Worm (Caenorhabditis elegans) whole organism, mixed stage, embryonic: Measurements from ENCODE around the gene snt-1.

ENCODE experiments used
- M03D4.4 ChIP-seq: sonication (generic microtip); optimal IDR thresholded peaks from 2 replicates; lab custom pipeline; 2017; ENCODE audit warnings: mild to moderate bottlenecking, missing genetic modification characterization, missing compliant biosample characterization
- blmp-1 ChIP-seq: fragments of 150-350 bp; optimal IDR thresholded peaks from 2 replicates; lab custom pipeline; 2014; ENCODE audit warnings: missing biosample characterization, missing genetic modification characterization
- ceh-39 ChIP-seq: fragments of 150-350 bp; optimal IDR thresholded peaks from 2 replicates; lab custom pipeline; 2014; ENCODE audit warnings: missing biosample characterization, missing genetic modification characterization
- ceh-43 ChIP-seq: fragments of 200-800 bp; sonication (Bioruptor generic); optimal IDR thresholded peaks from 2 replicates; lab custom pipeline; 2018; ENCODE audit warnings: mild to moderate bottlenecking, missing genetic modification characterization, moderate library complexity, missing compliant biosample characterization
- ceh-83 ChIP-seq: fragments of 200-800 bp; sonication (Bioruptor generic); optimal IDR thresholded peaks from 2 replicates; lab custom pipeline; 2018; ENCODE audit warnings: mild to moderate bottlenecking, missing genetic modification characterization, missing compliant biosample characterization
- ces-1 ChIP-seq: fragments of 150-350 bp; optimal IDR thresholded peaks from 2 replicates; lab custom pipeline; 2014; ENCODE audit warnings: missing biosample characterization, missing genetic modification reagents, missing genetic modification characterization
- cnd-1 ChIP-seq: fragments of 200-800 bp; sonication (Bioruptor generic); optimal IDR thresholded peaks from 2 replicates; lab custom pipeline; 2018; ENCODE audit warnings: mild to moderate bottlenecking, missing genetic modification characterization, missing compliant biosample characterization
- drap-1 ChIP-seq: fragments of 200-800 bp; sonication (Bioruptor generic); optimal IDR thresholded peaks from 3 replicates; lab custom pipeline; 2018; ENCODE audit warnings: mild to moderate bottlenecking, missing genetic modification characterization, missing compliant biosample characterization
- elt-1 ChIP-seq: sonication (generic microtip); optimal IDR thresholded peaks from 2 replicates; lab custom pipeline; 2017; ENCODE audit warnings: missing genetic modification characterization, mild to moderate bottlenecking, missing compliant biosample characterization, antibody characterized with exemption, moderate library complexity, borderline replicate concordance; ENCODE audit not compliant: insufficient read depth
- elt-3 ChIP-seq: fragments of 150-350 bp; optimal IDR thresholded peaks from 2 replicates; lab custom pipeline; 2014; ENCODE audit warnings: missing biosample characterization, missing genetic modification characterization
- hlh-1 ChIP-seq: fragments of 150-350 bp; optimal IDR thresholded peaks from 2 replicates; lab custom pipeline; 2014; ENCODE audit warnings: missing biosample characterization, missing genetic modification reagents, missing genetic modification characterization
- lin-13 ChIP-seq: fragments of 150-350 bp; optimal IDR thresholded peaks from 2 replicates; lab custom pipeline; 2014; ENCODE audit warnings: missing biosample characterization, missing genetic modification characterization
- lin-32 ChIP-seq: fragments of 200-800 bp; sonication (Bioruptor generic); optimal IDR thresholded peaks from 2 replicates; lab custom pipeline; 2018; ENCODE audit warnings: mild to moderate bottlenecking, missing genetic modification characterization, missing compliant biosample characterization
- lsy-2 ChIP-seq: fragments of 150-350 bp; optimal IDR thresholded peaks from 2 replicates; lab custom pipeline; 2014; ENCODE audit warnings: missing biosample characterization, missing genetic modification characterization
- mep-1 ChIP-seq: fragments of 150-350 bp; optimal IDR thresholded peaks from 2 replicates; lab custom pipeline; 2017; ENCODE audit warnings: missing biosample characterization, missing genetic modification reagents, missing genetic modification characterization, inconsistent platforms
- mls-2 ChIP-seq: sonication (generic microtip); optimal IDR thresholded peaks from 2 replicates; lab custom pipeline; 2016; ENCODE audit warnings: mild to moderate bottlenecking, missing genetic modification characterization, moderate library complexity, missing compliant biosample characterization
- nhr-12 ChIP-seq: fragments of 150-350 bp; optimal IDR thresholded peaks from 2 replicates; lab custom pipeline; 2014; ENCODE audit warnings: missing biosample characterization, missing genetic modification characterization
- nhr-2 ChIP-seq: fragments of 150-350 bp; optimal IDR thresholded peaks from 2 replicates; lab custom pipeline; 2014; ENCODE audit warnings: missing biosample characterization, missing genetic modification characterization
- nhr-237 ChIP-seq: fragments of 150-350 bp; optimal IDR thresholded peaks from 2 replicates; lab custom pipeline; 2014; ENCODE audit warnings: missing biosample characterization, missing genetic modification characterization
- nhr-28 ChIP-seq: fragments of 150-350 bp; optimal IDR thresholded peaks from 2 replicates; lab custom pipeline; 2014; ENCODE audit warnings: missing biosample characterization, missing genetic modification characterization
- nhr-76 ChIP-seq: sonication (generic microtip); optimal IDR thresholded peaks from 2 replicates; lab custom pipeline; 2017; ENCODE audit warnings: missing biosample characterization, missing genetic modification characterization
- pha-4 ChIP-seq: fragments of 150-350 bp; optimal IDR thresholded peaks from 2 replicates; lab custom pipeline; 2018; ENCODE audit warnings: missing biosample characterization, missing genetic modification reagents, missing genetic modification characterization
- snpc-4 ChIP-seq: fragments of 150-350 bp; optimal IDR thresholded peaks from 2 replicates; lab custom pipeline; 2014; ENCODE audit warnings: missing biosample characterization, missing genetic modification characterization
- sptf-1 ChIP-seq: sonication (generic microtip); optimal IDR thresholded peaks from 2 replicates; lab custom pipeline; 2017; ENCODE audit warnings: mild to moderate bottlenecking, missing genetic modification characterization, moderate library complexity, missing compliant biosample characterization
- unc-120 ChIP-seq: sonication (generic microtip); optimal IDR thresholded peaks from 2 replicates; lab custom pipeline; 2017; ENCODE audit warnings: missing genetic modification characterization, missing compliant biosample characterization; ENCODE audit not compliant: poor library complexity, severe bottlenecking
- unc-62 ChIP-seq: fragments of 150-350 bp; optimal IDR thresholded peaks from 2 replicates; lab custom pipeline; 2014; ENCODE audit warnings: missing biosample characterization, missing genetic modification reagents, missing genetic modification characterization
- zip-8 ChIP-seq: fragments of 150-350 bp; optimal IDR thresholded peaks from 2 replicates; lab custom pipeline; 2014; ENCODE audit warnings: missing biosample characterization, missing genetic modification characterization
- ztf-11 ChIP-seq: fragments of 150-350 bp; optimal IDR thresholded peaks from 2 replicates; lab custom pipeline; 2014; ENCODE audit warnings: missing biosample characterization, missing genetic modification characterization

Gene snt-1

DNA sequence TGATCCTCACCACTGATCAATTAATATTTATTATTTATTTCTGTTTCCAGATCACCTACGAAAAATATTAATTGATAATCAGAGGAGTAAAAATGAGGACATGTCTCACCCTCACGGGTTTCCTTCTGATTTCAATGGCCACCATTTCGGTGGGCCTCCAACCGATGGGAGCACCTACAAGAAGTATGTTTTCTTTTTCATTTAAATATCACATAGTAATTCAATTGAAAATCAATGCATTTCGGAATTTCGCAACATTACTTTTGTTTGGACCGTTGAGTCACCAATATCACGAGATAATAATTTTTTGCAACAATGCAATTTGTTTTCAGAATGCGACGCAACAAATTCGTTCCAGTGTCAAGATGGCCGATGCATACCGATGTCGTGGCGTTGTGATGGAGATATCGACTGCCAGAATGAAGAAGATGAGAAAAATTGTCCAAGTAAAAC is 27.4 kb upstream of the snt-1 start, which contains the start of gene gldi-2:
TSS of gene gldi-2 (plus strand) at position 51 of the 453 bp plus-strand sequence.
- TF ChIP-seq drap-1 (GFP tag; lab: Kevin White, UChicago) (no peak), nhr-12 (tag; lab: Kevin White, UChicago) (no peak), nhr-237 (tag; lab: Kevin White, UChicago) (no peak), mls-2 (tag; lab: Kevin White, UChicago) (no peak), sptf-1 (tag; lab: Kevin White, UChicago) (no peak), blmp-1 (tag; lab: Kevin White, UChicago) (no peak), nhr-2 (tag; lab: Kevin White, UChicago) (no peak), unc-120 (no peak), unc-62 (GFP tag; lab: Kevin White, UChicago) (no peak), pha-4 (tag; lab: Kevin White, UChicago) (no peak), ceh-39 (tag; lab: Kevin White, UChicago) (no peak), snpc-4 (tag; lab: Kevin White, UChicago) (no peak), mep-1 (tag; lab: Kevin White, UChicago) (no peak), elt-3 (tag; lab: Kevin White, UChicago) (no peak), cnd-1 (tag; lab: Kevin White, UChicago) (no peak), hlh-1 (tag; lab: Kevin White, UChicago) (no peak), M03D4.4 (tag; lab: Kevin White, UChicago) (no peak)

ce11 chrII:6788672-6789298 is 22.0 kb upstream of the snt-1 start, which contains the start of gene T13C2.3:
T13C2.3 (plus strand) TSS chrII:6789248.
- TF ChIP-seq ceh-39 (tag; lab: Kevin White, UChicago) = no peak
- no peak for TF ChIP-seq zip-8
- no peak for TF ChIP-seq nhr-28 (tag; lab: Kevin White, UChicago)
- TF ChIP-seq ceh-43 (GFP tag; lab: Kevin White, UChicago) = no peak
- no peak for TF ChIP-seq drap-1 (GFP tag; lab: Kevin White, UChicago)
- TF ChIP-seq mls-2 (tag; lab: Kevin White, UChicago) = no peak
- no peak for TF ChIP-seq elt-3 (tag; lab: Kevin White, UChicago)
- TF ChIP-seq hlh-1 (tag; lab: Kevin White, UChicago) = peak; percentile 66
- peak; percentile 51 for TF ChIP-seq unc-62 (GFP tag; lab: Kevin White, UChicago)
- TF ChIP-seq ceh-83 (GFP tag; lab: Kevin White, UChicago) = no peak

ce11 chrII:6791891-6792290 is 18.9 kb upstream of the snt-1 start, which contains the start of gene T13C2.2:
T13C2.2 (plus strand) TSS chrII:6792191.
- TF ChIP-seq nhr-28 (tag; lab: Kevin White, UChicago) = no peak
- no peak for TF ChIP-seq lsy-2 (tag; lab: Kevin White, UChicago)
- TF ChIP-seq ztf-11 (tag; lab: Kevin White, UChicago) = no peak
- TF ChIP-seq, all 35 proteins: peak for 0

- TF ChIP-seq drap-1 (GFP tag; lab: Kevin White, UChicago) = no peak
- no peak for TF ChIP-seq zip-8
- TF ChIP-seq lsy-2 (tag; lab: Kevin White, UChicago) = no peak
- no peak for TF ChIP-seq nhr-12 (tag; lab: Kevin White, UChicago)
- no peak for TF ChIP-seq elt-1 (tag; lab: Kevin White, UChicago)
- TF ChIP-seq, all 35 proteins: peak for 0
These were observed 10.6 kb upstream of the snt-1 start, which contains the start of gene F31E8.4 for ce11 chrII:6800104-6800711. F31E8.4 (minus strand) TSS chrII:6800154.

DNA sequence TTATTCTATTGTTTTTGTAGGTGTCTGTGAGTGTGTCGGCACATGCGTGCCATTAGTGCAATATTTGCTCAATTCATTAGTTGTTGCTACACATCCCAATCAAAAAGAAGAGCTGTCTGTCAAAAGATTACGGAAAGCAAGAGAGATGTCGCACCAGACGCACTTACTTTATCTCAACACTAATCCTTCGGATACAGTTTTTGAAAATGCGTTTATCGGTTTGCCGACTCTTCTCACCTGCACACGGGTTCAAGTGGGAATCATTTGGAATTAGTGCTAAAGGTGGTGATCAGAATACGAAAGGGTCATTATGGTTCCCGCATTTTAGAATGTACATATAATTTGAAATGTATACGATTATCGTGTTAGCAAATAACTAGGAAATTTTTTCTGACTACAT is 9.5 kb upstream of the snt-1 start:
- TF ChIP-seq ceh-43 (GFP tag; lab: Kevin White, UChicago) (no peak), nhr-2 (tag; lab: Kevin White, UChicago) (peak; percentile 53), sptf-1 (tag; lab: Kevin White, UChicago) (no peak), zip-8 (no peak), nhr-237 (tag; lab: Kevin White, UChicago) (no peak)

ce11 chrII:6803024-6803423 is 7.7 kb upstream of the snt-1 start, which contains the start of gene tab-1:
tab-1 (plus strand) TSS chrII:6803324.
- TF ChIP-seq nhr-28 (tag; lab: Kevin White, UChicago) = no peak
- no peak for TF ChIP-seq drap-1 (GFP tag; lab: Kevin White, UChicago)
- no peak for TF ChIP-seq unc-62 (GFP tag; lab: Kevin White, UChicago)
- no peak for TF ChIP-seq nhr-12 (tag; lab: Kevin White, UChicago)
- TF ChIP-seq lsy-2 (tag; lab: Kevin White, UChicago) = no peak
- no peak for TF ChIP-seq ces-1 (GFP tag; lab: Kevin White, UChicago)
- no peak for TF ChIP-seq lin-13 (tag; lab: Kevin White, UChicago)
- no peak for TF ChIP-seq lin-32 (GFP tag; lab: Kevin White, UChicago)
- no peak for TF ChIP-seq mls-2 (tag; lab: Kevin White, UChicago)
- no peak for TF ChIP-seq ztf-11 (tag; lab: Kevin White, UChicago)
- no peak for TF ChIP-seq pha-4 (tag; lab: Kevin White, UChicago)
- no peak for TF ChIP-seq nhr-76 (tag; lab: Kevin White, UChicago)
- no peak for TF ChIP-seq unc-120
